Worm (Caenorhabditis elegans): ENCODE results near the gene Y37E11AL.12.

ce11 chrIV:3743748-3744147 lies 42.0 kb upstream of the Y37E11AL.12 start, which contains the start of gene siah-1:
- TF ChIP-seq flt-1 (GFP tag; IDR thresholded peaks at IDR 0.05): no peak
- no peak for TF ChIP-seq ama-1 (optimal IDR thresholded peaks at IDR 0.05)
- TF ChIP-seq tbx-37 (GFP tag; conservative IDR thresholded peaks at IDR 0.05): no peak
- no peak for TF ChIP-seq hmbx-1 (tag; optimal IDR thresholded peaks at IDR 0.05)

Data from whole organism, early embryonic.